Worm (Caenorhabditis elegans) whole organism, midembryonic: ENCODE data around the gene gab-1.

Experiments used
- T22C8.4 ChIP-seq: fragments of 200-800 bp; sonication (Bioruptor generic); IDR thresholded peaks from 2 replicates; pipeline ENCODE4 v1.3.6; 2022; ENCODE audit warnings: missing genetic modification characterization, missing compliant biosample characterization
- cog-1 ChIP-seq: sonication (generic microtip); optimal IDR thresholded peaks from 2 replicates; lab custom pipeline; 2016; ENCODE audit warnings: missing genetic modification characterization, missing compliant biosample characterization
- flt-1 ChIP-seq: fragments of 200-800 bp; sonication (Bioruptor generic); IDR thresholded peaks from 2 replicates; pipeline ENCODE4 v1.3.6; 2022; ENCODE audit warnings: missing genetic modification characterization, missing compliant biosample characterization
- klf-2 ChIP-seq: fragments of 200-800 bp; sonication (Bioruptor generic); conservative IDR thresholded peaks from 2 replicates; pipeline ENCODE4 v1.3.6; 2022; ENCODE audit warnings: missing genetic modification reagents, missing genetic modification characterization, missing compliant biosample characterization
- med-1 ChIP-seq: sonication (generic microtip); optimal IDR thresholded peaks from 2 replicates; lab custom pipeline; 2017; ENCODE audit warnings: missing genetic modification characterization, mild to moderate bottlenecking, missing compliant biosample characterization, antibody characterized with exemption, missing genetic modification reagents; ENCODE audit not compliant: insufficient read depth
- ref-1 ChIP-seq: fragments of 200-800 bp; sonication (Bioruptor generic); conservative IDR thresholded peaks from 2 replicates; pipeline ENCODE4 v1.3.6; 2022; ENCODE audit warnings: missing genetic modification reagents, missing genetic modification characterization, missing compliant biosample characterization
- tab-1 ChIP-seq: fragments of 200-800 bp; sonication (Bioruptor generic); IDR thresholded peaks from 2 replicates; pipeline ENCODE4 v1.3.6; 2022; ENCODE audit warnings: missing genetic modification characterization, missing compliant biosample characterization
- ztf-23 ChIP-seq: fragments of 200-800 bp; sonication (Bioruptor generic); IDR thresholded peaks from 2 replicates; pipeline ENCODE4 v1.3.6; 2022; ENCODE audit warnings: missing genetic modification reagents, missing genetic modification characterization, missing compliant biosample characterization
- ztf-29 ChIP-seq: fragments of 200-800 bp; sonication (Bioruptor generic); IDR thresholded peaks from 2 replicates; pipeline ENCODE4 v1.3.6; 2022; ENCODE audit warnings: missing genetic modification reagents, missing genetic modification characterization, missing compliant biosample characterization

Gene gab-1

DNA sequence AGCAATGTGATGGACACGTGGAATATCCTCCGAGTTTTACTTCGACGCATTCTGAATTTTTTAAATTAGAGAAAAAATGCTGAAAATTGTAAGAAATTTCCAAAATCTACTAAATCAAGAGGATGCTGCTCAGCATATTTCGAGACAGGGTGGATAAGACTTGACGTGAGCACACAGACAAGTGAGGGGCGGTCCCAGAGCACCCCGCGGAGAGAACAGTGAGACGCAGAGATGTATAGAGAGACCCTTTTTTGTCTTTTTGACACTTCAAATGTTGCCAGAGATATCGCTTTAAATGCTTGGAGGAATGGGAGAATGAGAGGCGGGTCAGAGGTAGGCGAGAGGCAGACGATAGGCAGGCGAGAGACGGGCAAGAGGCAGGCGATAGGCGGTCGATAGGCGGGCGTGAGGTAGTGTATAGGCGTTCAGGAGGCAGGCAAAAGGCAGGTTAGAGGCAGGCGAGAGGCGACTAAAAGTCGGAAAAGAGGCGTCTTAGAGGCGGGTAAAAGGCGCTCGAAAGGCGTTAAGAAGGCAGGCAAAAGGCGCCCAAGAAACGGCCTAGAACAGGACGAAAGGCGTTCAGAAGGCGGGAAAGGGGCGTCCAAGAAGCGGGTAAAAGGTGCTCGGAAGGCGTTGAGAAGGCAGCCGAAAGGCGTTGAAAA, at the start of gene gab-1:
gab-1 (minus strand) TSS at position 51 of the 662 bp plus-strand sequence.
- TF ChIP-seq ztf-29 (GFP tag; lab: Robert Waterston, UW): no peak
- no peak for TF ChIP-seq T22C8.4 (GFP tag; lab: Robert Waterston, UW)
- no peak for TF ChIP-seq klf-2
- no peak for TF ChIP-seq tab-1
- no peak for TF ChIP-seq ztf-23 (GFP tag; lab: Robert Waterston, UW)

DNA sequence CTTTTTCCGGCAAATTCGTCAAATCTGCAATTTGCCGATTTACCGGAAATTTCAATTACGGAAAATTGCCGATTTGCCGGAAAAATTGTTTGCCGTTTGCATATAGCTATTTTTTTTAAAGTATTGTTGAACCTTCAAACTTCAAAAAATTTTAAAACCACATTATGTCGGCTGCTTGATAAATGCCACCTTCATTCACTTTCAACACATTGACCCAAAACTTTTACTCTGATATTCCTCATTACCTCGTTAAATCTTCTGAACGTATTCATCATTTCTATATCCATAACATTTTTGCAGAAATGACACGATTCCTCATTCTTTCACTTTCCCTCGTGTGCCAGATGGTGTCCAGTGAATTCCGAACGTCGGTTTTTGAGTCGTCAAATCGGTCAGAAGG, 49.5 kb upstream of the gab-1 start, which contains the start of gene Y37D8A.3:
Y37D8A.3 (plus strand) TSS at position 301 of the 400 bp plus-strand sequence.
- TF ChIP-seq ztf-23 (GFP tag; lab: Robert Waterston, UW) (no peak), klf-2 (no peak), med-1 (no peak), cog-1 (no peak), tab-1 (no peak), T22C8.4 (GFP tag; lab: Robert Waterston, UW) (no peak), flt-1 (GFP tag; lab: Robert Waterston, UW) (no peak)

DNA sequence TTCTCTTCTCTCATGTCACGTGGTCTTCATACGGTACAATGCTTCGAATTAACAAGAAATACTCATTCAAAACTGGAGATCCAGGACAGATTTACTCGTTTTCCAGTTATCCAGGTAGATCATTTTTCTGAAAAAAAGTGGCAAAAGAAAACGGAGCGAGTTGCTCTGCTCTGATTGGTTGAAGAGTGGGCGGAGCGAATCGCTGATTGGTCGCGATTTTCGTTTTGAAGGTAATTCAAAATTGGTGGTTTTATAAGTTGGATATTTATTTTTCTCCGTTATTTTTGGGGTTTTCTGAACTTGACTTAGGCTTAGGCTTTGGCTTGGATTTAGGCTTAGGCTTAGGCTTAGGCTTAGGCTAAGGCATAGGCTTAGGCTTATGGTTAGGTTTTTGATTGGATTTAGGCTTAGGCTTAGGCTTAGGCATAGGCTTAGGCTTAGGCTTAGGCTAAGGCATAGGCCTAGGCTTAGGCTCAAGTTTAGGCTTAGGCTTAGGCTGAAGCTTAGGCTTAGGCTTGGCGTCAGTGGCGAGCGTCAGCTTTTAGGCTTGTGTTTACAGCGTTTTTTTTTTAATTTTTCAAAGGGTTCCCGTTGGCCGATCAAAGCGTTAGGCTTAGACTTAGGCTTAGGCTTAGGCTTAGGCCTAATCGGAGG, 43.2 kb upstream of the gab-1 start:
- TF ChIP-seq ztf-29 (GFP tag; lab: Robert Waterston, UW) (peak; percentile 32; the same call in 1 of the 2 replicates), flt-1 (GFP tag; lab: Robert Waterston, UW) (no peak), klf-2 (no peak), ref-1 (no peak)

DNA sequence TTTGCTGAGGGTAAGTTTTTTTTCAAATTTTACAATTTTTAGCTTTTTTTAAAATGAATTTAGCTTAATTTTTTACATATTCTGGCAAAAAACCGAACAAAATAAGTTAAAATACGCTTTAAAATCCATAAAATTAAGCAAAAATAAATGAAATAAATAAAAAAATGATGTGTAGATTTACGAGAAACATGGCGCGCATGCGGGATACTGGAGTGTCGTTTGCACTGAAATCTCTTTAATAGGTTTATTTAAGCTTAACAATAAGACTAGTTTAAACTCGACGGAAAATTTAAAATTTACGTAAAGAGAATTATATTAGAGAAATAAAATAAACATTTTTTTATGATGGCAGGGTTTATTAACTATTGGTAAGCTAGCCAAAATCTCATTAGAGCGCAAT, 41.8 kb upstream of the gab-1 start:
- TF ChIP-seq klf-2 (no peak), flt-1 (GFP tag; lab: Robert Waterston, UW) (no peak), ztf-23 (GFP tag; lab: Robert Waterston, UW) (no peak), ref-1 (no peak), tab-1 (no peak), ztf-29 (GFP tag; lab: Robert Waterston, UW) (no peak), cog-1 (no peak), T22C8.4 (GFP tag; lab: Robert Waterston, UW) (no peak), med-1 (no peak)

DNA sequence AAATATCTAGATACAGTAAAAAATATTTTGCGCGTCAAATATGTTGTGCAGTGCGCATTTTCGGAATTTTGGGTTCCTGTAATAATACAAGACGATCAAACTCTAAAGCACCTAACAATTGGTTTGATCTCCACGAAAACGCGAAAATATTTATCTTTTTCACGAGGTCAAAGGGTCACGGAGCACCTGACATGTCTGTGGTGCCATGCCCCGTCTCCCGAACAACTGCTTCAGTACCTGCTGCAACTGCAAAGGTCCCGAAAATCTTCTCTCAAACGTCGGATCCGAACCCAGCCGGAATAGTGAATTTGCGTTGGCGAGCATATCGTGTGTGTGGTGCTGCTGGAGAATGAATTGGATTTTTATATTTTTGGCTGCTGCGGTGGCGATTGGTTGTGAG, 40.4 kb upstream of the gab-1 start, which contains the start of the genes Y37D8A.2 and Y37D8A.25:
Y37D8A.2 (plus strand) TSS at position 285 of the 400 bp plus-strand sequence.
Y37D8A.25 (minus strand) TSS at position 345 of the 400 bp plus-strand sequence.
- no peak for TF ChIP-seq med-1
- no peak for TF ChIP-seq ref-1
- TF ChIP-seq klf-2: no peak
- no peak for TF ChIP-seq cog-1
- TF ChIP-seq ztf-29 (GFP tag; lab: Robert Waterston, UW): no peak
- no peak for TF ChIP-seq ztf-23 (GFP tag; lab: Robert Waterston, UW)
- TF ChIP-seq flt-1 (GFP tag; lab: Robert Waterston, UW): no peak
- no peak for TF ChIP-seq T22C8.4 (GFP tag; lab: Robert Waterston, UW)
- TF ChIP-seq tab-1: no peak

DNA sequence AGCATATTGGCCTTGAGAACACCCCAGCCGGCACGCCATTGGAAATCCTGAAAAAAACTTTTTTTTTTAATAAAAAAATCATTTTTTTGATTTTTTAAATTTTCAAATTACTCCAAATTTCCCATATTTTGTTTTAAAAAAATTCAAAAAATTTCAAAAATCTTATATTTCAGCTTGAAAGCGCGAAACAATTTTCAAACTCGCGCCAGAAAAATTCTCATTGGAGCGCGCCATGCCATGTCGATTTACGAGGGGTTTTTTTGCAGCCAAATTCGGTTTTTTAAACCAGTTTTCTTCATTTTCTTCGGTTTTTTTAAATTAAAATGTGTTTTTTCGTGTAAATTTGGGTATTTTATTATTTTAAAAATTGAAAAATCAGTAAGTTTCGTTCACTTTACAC, 39.6 kb upstream of the gab-1 start:
- TF ChIP-seq cog-1 (no peak), T22C8.4 (GFP tag; lab: Robert Waterston, UW) (no peak), med-1 (no peak), ztf-29 (GFP tag; lab: Robert Waterston, UW) (no peak), tab-1 (no peak), klf-2 (no peak), ref-1 (no peak), ztf-23 (GFP tag; lab: Robert Waterston, UW) (no peak), flt-1 (GFP tag; lab: Robert Waterston, UW) (no peak)

DNA sequence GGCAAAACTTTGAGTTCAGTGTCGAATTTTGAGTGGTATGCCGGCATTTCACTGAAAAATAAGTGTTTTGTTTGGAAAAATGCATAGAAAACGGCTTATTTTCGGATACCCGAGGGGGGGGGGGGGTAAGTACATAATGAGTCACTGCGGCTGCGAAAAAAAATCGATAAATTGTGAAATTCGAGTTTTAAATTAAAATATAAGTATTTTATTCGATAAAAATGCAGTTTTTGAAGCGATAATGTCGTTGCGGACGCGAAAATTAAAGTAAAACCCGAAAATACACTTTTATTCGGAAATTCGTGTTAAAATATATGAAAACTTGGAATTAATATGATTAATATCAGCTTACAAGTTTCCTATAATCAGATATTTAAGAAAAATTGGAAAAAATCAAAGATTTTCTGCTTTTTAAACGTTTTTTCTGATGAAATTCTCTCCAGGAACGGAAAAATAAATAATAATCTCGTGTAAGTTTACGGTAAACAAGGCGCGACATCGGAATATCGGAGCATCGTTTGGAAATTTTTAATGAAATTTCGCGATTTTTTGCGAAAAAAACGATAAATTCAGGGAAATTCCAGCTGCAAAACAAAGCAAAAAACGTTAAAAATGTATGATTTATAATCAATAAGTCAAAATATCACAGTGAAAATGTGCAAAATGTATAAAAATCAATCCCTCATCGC, 38.7 kb upstream of the gab-1 start, which contains the start of gene arx-5:
arx-5 (minus strand) TSS at position 51 of the 689 bp plus-strand sequence.
- TF ChIP-seq cog-1 (no peak), T22C8.4 (GFP tag; lab: Robert Waterston, UW) (peak; percentile 40; the same call in 1 of the 2 replicates)

DNA sequence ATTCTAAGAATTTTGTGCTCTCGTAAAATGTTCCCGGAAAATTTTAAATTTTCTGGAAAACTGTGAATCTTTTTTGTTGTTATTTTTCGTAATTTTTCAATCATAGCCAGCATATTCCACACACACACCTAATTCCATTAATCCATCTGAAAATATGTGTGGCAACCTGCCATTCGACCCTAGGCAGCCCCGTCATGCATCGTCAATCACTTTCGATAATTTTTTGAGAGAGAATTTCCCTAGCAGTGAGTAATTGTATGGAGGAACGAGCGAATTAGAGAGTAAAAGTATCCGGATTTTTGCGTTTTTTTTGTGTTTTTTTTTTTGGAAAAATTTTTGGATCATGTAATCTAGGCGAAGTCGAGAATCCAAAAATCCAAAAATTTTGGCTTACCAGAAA, 33.7 kb upstream of the gab-1 start, which contains the start of gene BE10.4:
BE10.4 (plus strand) TSS at position 301 of the 400 bp plus-strand sequence.
- no peak for TF ChIP-seq klf-2
- TF ChIP-seq T22C8.4 (GFP tag; lab: Robert Waterston, UW): no peak
- TF ChIP-seq flt-1 (GFP tag; lab: Robert Waterston, UW): no peak
- no peak for TF ChIP-seq ztf-23 (GFP tag; lab: Robert Waterston, UW)
- no peak for TF ChIP-seq med-1
- no peak for TF ChIP-seq ref-1
- no peak for TF ChIP-seq ztf-29 (GFP tag; lab: Robert Waterston, UW)
- TF ChIP-seq cog-1: no peak
- TF ChIP-seq tab-1: no peak

DNA sequence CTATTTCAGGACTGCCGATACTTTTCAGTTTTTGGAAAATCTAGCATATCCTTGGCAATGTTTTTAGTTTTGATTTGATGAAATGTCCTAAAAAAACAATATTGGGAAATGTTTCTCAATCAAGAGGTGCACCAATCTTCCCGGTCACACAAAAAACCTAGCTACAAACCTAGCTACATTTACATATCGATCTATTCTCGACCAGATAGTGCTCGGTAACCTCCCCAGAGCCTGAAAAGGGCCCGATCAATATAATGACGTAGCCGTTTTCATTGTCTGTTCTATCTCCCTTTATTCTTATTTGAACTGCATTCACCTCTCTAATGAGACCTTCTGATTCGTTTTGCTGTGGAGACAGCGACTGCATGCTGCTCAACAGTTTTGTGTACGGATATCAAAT, 28.2 kb upstream of the gab-1 start, which contains the start of gene BE10.3:
BE10.3 (plus strand) TSS at position 301 of the 400 bp plus-strand sequence.
- no peak for TF ChIP-seq med-1
- TF ChIP-seq flt-1 (GFP tag; lab: Robert Waterston, UW): no peak
- no peak for TF ChIP-seq ztf-29 (GFP tag; lab: Robert Waterston, UW)
- no peak for TF ChIP-seq klf-2
- no peak for TF ChIP-seq tab-1

DNA sequence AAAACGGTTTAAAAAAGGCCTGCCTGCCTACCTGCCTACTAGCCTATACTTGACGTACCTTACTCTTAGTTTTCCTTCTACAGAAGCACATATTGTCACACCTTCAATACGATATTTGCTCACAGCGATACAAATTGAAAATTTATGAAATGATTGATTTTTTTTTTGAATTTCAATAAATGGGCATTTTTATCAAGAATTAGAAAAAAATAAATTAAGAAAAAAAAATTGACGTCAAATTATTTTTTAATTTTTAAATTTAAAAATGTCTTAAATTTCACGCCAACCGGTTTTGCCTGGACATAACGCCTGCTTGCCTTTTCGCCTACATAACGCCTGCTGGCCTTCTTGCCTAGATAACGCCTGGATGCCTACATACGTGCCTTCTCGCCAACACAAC, 27.2 kb upstream of the gab-1 start, which contains the start of gene BE10.5:
BE10.5 (minus strand) TSS at position 101 of the 400 bp plus-strand sequence.
- TF ChIP-seq T22C8.4 (GFP tag; lab: Robert Waterston, UW) (no peak), flt-1 (GFP tag; lab: Robert Waterston, UW) (no peak), ztf-29 (GFP tag; lab: Robert Waterston, UW) (no peak), cog-1 (no peak), klf-2 (no peak), med-1 (no peak), ref-1 (no peak), tab-1 (no peak), ztf-23 (GFP tag; lab: Robert Waterston, UW) (no peak)
